Worm (Caenorhabditis elegans) whole organism, late embryonic: ENCODE data around the gene zfp-1.

Experiments
- C38D4.7 ChIP-seq: fragments of 200-800 bp; sonication (Bioruptor generic); optimal IDR thresholded peaks from 2 replicates; lab custom pipeline; 2018; ENCODE audit warnings: mild to moderate bottlenecking, missing genetic modification characterization, moderate library complexity, missing compliant biosample characterization
- F13H6.1 ChIP-seq: sonication (generic microtip); optimal IDR thresholded peaks from 2 replicates; lab custom pipeline; 2016; ENCODE audit warnings: missing genetic modification characterization, missing compliant biosample characterization
- K02D7.2 ChIP-seq: sonication (generic microtip); optimal IDR thresholded peaks from 2 replicates; lab custom pipeline; 2017; ENCODE audit warnings: mild to moderate bottlenecking, missing genetic modification characterization, missing compliant biosample characterization
- T23F11.4 ChIP-seq: fragments of 200-800 bp; sonication (Bioruptor generic); optimal IDR thresholded peaks from 2 replicates; lab custom pipeline; 2018; ENCODE audit warnings: mild to moderate bottlenecking, missing genetic modification characterization, missing compliant biosample characterization
- ama-1 ChIP-seq: fragments of 150-350 bp; optimal IDR thresholded peaks from 2 replicates; lab custom pipeline; 2014
- ceh-14 ChIP-seq: sonication (generic microtip); optimal IDR thresholded peaks from 2 replicates; lab custom pipeline; 2016; ENCODE audit warnings: missing genotype, missing genetic modification characterization, missing compliant biosample characterization
- ceh-18 ChIP-seq: sonication (generic microtip); optimal IDR thresholded peaks from 2 replicates; lab custom pipeline; 2016; ENCODE audit warnings: missing genetic modification characterization, missing compliant biosample characterization
- ceh-45 ChIP-seq: fragments of 200-800 bp; sonication (Bioruptor generic); IDR thresholded peaks from 2 replicates; pipeline ENCODE4 v1.3.6; 2022; ENCODE audit warnings: missing genetic modification reagents, missing genetic modification characterization, missing compliant biosample characterization
- ceh-48 ChIP-seq: sonication (generic microtip); optimal IDR thresholded peaks from 2 replicates; lab custom pipeline; 2016; ENCODE audit warnings: missing genetic modification characterization, inconsistent platforms, missing compliant biosample characterization
- ceh-9 ChIP-seq: sonication (generic microtip); optimal IDR thresholded peaks from 2 replicates; lab custom pipeline; 2016; ENCODE audit warnings: mild to moderate bottlenecking, missing genetic modification characterization, inconsistent platforms, missing compliant biosample characterization
- che-1 ChIP-seq: sonication (generic microtip); optimal IDR thresholded peaks from 2 replicates; lab custom pipeline; 2016; ENCODE audit warnings: mild to moderate bottlenecking, missing genetic modification characterization, missing compliant biosample characterization
- elt-2 ChIP-seq: sonication (generic microtip); optimal IDR thresholded peaks from 2 replicates; lab custom pipeline; 2016; ENCODE audit warnings: missing genetic modification reagents, missing genetic modification characterization, missing compliant biosample characterization
- ets-4 ChIP-seq: sonication (generic microtip); optimal IDR thresholded peaks from 2 replicates; lab custom pipeline; 2016; ENCODE audit warnings: missing genetic modification characterization, missing compliant biosample characterization
- fkh-6 ChIP-seq: sonication (generic microtip); optimal IDR thresholded peaks from 2 replicates; lab custom pipeline; 2016; ENCODE audit warnings: missing genetic modification characterization, missing compliant biosample characterization
- gmeb-2 ChIP-seq: sonication (generic microtip); optimal IDR thresholded peaks from 2 replicates; lab custom pipeline; 2016; ENCODE audit warnings: missing genetic modification characterization, inconsistent platforms, missing compliant biosample characterization
- lim-6 ChIP-seq: sonication (generic microtip); optimal IDR thresholded peaks from 2 replicates; lab custom pipeline; 2016; ENCODE audit warnings: missing genetic modification characterization, missing compliant biosample characterization
- lin-11 ChIP-seq: fragments of 200-800 bp; sonication (Bioruptor generic); optimal IDR thresholded peaks from 2 replicates; lab custom pipeline; 2018; ENCODE audit warnings: mild to moderate bottlenecking, missing genetic modification characterization, missing compliant biosample characterization
- madf-2 ChIP-seq: sonication (generic microtip); optimal IDR thresholded peaks from 2 replicates; lab custom pipeline; 2017; ENCODE audit warnings: missing genetic modification characterization, missing compliant biosample characterization
- mec-3 ChIP-seq: sonication (generic microtip); optimal IDR thresholded peaks from 2 replicates; lab custom pipeline; 2016; ENCODE audit warnings: borderline replicate concordance, missing genetic modification characterization, missing compliant biosample characterization
- nfya-1 ChIP-seq: sonication (generic microtip); optimal IDR thresholded peaks from 2 replicates; lab custom pipeline; 2017; ENCODE audit warnings: missing genetic modification characterization, mild to moderate bottlenecking, missing compliant biosample characterization, antibody characterized with exemption, moderate library complexity
- nhr-11 ChIP-seq: fragments of 150-350 bp; optimal IDR thresholded peaks from 2 replicates; lab custom pipeline; 2014; ENCODE audit warnings: missing biosample characterization, missing genetic modification characterization
- pag-3 ChIP-seq: sonication (generic microtip); optimal IDR thresholded peaks from 2 replicates; lab custom pipeline; 2016; ENCODE audit warnings: missing compliant biosample characterization, missing genetic modification characterization, borderline replicate concordance
- pat-9 ChIP-seq: fragments of 200-800 bp; sonication (Bioruptor generic); optimal IDR thresholded peaks from 2 replicates; lab custom pipeline; 2018; ENCODE audit warnings: mild to moderate bottlenecking, missing genetic modification characterization, moderate library complexity, missing compliant biosample characterization
- pax-1 ChIP-seq: fragments of 150-350 bp; optimal IDR thresholded peaks from 2 replicates; lab custom pipeline; 2014; ENCODE audit warnings: missing biosample characterization, missing genetic modification characterization
- pha-4 ChIP-seq: fragments of 150-350 bp; optimal IDR thresholded peaks from 2 replicates; lab custom pipeline; 2018; ENCODE audit warnings: missing biosample characterization, missing genetic modification reagents, missing genetic modification characterization
- pros-1 ChIP-seq: fragments of 150-350 bp; optimal IDR thresholded peaks from 2 replicates; lab custom pipeline; 2014; ENCODE audit warnings: missing biosample characterization, missing genetic modification reagents, missing genetic modification characterization
- ref-2 ChIP-seq: sonication (generic microtip); optimal IDR thresholded peaks from 2 replicates; lab custom pipeline; 2016; ENCODE audit warnings: missing genetic modification characterization, missing compliant biosample characterization
- rnt-1 ChIP-seq: sonication (generic microtip); optimal IDR thresholded peaks from 2 replicates; lab custom pipeline; 2016; ENCODE audit warnings: missing genetic modification characterization, missing compliant biosample characterization
- sox-4 ChIP-seq: sonication (generic microtip); optimal IDR thresholded peaks from 2 replicates; lab custom pipeline; 2017; ENCODE audit warnings: mild to moderate bottlenecking, missing genetic modification characterization, inconsistent platforms, missing compliant biosample characterization
- tbx-7 ChIP-seq: sonication (generic microtip); optimal IDR thresholded peaks from 2 replicates; lab custom pipeline; 2016; ENCODE audit warnings: missing genotype, missing genetic modification characterization, missing compliant biosample characterization
- ttx-3 ChIP-seq: sonication (generic microtip); optimal IDR thresholded peaks from 2 replicates; lab custom pipeline; 2016; ENCODE audit warnings: missing genetic modification reagents, missing genetic modification characterization, missing compliant biosample characterization
- unc-55 ChIP-seq: sonication (generic microtip); optimal IDR thresholded peaks from 2 replicates; lab custom pipeline; 2017; ENCODE audit warnings: missing biosample characterization, missing genetic modification reagents, missing genetic modification characterization
- zip-5 ChIP-seq: sonication (generic microtip); optimal IDR thresholded peaks from 2 replicates; lab custom pipeline; 2016; ENCODE audit warnings: missing genetic modification characterization, missing compliant biosample characterization

zfp-1 gene

ce11 chrIII:8838075-8838474 lies 46.7 kb downstream of the zfp-1 start, which contains the start of gene F44E2.4:
Gene F44E2.4 (minus strand): TSS chrIII:8838424.
- peak; percentile 1 for TF ChIP-seq rnt-1 (tag; lab: Kevin White, UChicago)
- no peak for TF ChIP-seq zip-5
- no peak for TF ChIP-seq pag-3 (tag; lab: Kevin White, UChicago)
- TF ChIP-seq F13H6.1, result no peak
- TF ChIP-seq ceh-14 (tag; lab: Kevin White, UChicago), result no peak

ce11 chrIII:8839813-8840212 lies 48.5 kb downstream of the zfp-1 start:
- TF ChIP-seq rnt-1 (tag; lab: Kevin White, UChicago) (peak; percentile 39), ref-2 (no peak)

- no peak for TF ChIP-seq pha-4 (tag; lab: Kevin White, UChicago)
- TF ChIP-seq pros-1 (tag; lab: Kevin White, UChicago), result no peak
- no peak for TF ChIP-seq ceh-14 (tag; lab: Kevin White, UChicago)
- no peak for TF ChIP-seq ets-4 (tag; lab: Kevin White, UChicago)
- no peak for TF ChIP-seq lim-6 (tag; lab: Kevin White, UChicago)
- TF ChIP-seq elt-2, result no peak
- TF ChIP-seq madf-2, result no peak
- no peak for TF ChIP-seq nhr-11 (tag; lab: Kevin White, UChicago)
- TF ChIP-seq zip-5, result no peak
- no peak for TF ChIP-seq ceh-48 (tag; lab: Kevin White, UChicago)
- no peak for TF ChIP-seq unc-55 (GFP tag; lab: Kevin White, UChicago)
- TF ChIP-seq C38D4.7 (GFP tag; lab: Kevin White, UChicago), result no peak
- no peak for TF ChIP-seq tbx-7
- TF ChIP-seq ama-1 (lab: Kevin White, UChicago), result no peak
- TF ChIP-seq pat-9 (tag; lab: Kevin White, UChicago), result no peak
- TF ChIP-seq T23F11.4 (GFP tag; lab: Kevin White, UChicago), result no peak
- no peak for TF ChIP-seq che-1 (tag; lab: Kevin White, UChicago)
- no peak for TF ChIP-seq ceh-9 (tag; lab: Kevin White, UChicago)
- TF ChIP-seq, all 69 proteins: peak for 0
Observed at ce11 chrIII:8844137-8844536, 52.8 kb downstream of the zfp-1 start.

ce11 chrIII:8845114-8845513 lies 53.8 kb downstream of the zfp-1 start, which contains the start of gene F44E2.6:
Gene F44E2.6 (minus strand): TSS chrIII:8845214.
- TF ChIP-seq mec-3 (tag; lab: Kevin White, UChicago) (no peak), ceh-18 (tag; lab: Kevin White, UChicago) (no peak), sox-4 (tag; lab: Kevin White, UChicago) (no peak), rnt-1 (tag; lab: Kevin White, UChicago) (no peak), ceh-48 (tag; lab: Kevin White, UChicago) (no peak), tbx-7 (no peak), K02D7.2 (tag; lab: Kevin White, UChicago) (no peak), lin-11 (tag; lab: Kevin White, UChicago) (no peak), elt-2 (no peak), ceh-45 (GFP tag; lab: Robert Waterston, UW) (no peak), ttx-3 (tag; lab: Kevin White, UChicago) (no peak), fkh-6 (tag; lab: Kevin White, UChicago) (no peak), pros-1 (tag; lab: Kevin White, UChicago) (no peak), ref-2 (no peak)

ce11 chrIII:8847722-8848121 lies 56.4 kb downstream of the zfp-1 start:
- TF ChIP-seq pax-1 (tag; lab: Kevin White, UChicago) (no peak), unc-55 (GFP tag; lab: Kevin White, UChicago) (peak; percentile 6), ama-1 (lab: Kevin White, UChicago) (no peak), gmeb-2 (tag; lab: Kevin White, UChicago) (no peak), nfya-1 (tag; lab: Kevin White, UChicago) (peak; percentile 14), pag-3 (tag; lab: Kevin White, UChicago) (no peak)
